Worm (Caenorhabditis elegans) whole organism, mixed stage, embryonic: ENCODE data around the gene C31H1.5.
A peak's percentile ranks its signal among the peaks of the same experiment; 100 is the strongest.

Experiments used
- M03D4.4 ChIP-seq: sonication (generic microtip); optimal IDR thresholded peaks from 2 replicates; lab custom pipeline; 2017; ENCODE audit warnings: mild to moderate bottlenecking, missing genetic modification characterization, missing compliant biosample characterization
- bed-3 ChIP-seq: fragments of 200-800 bp; sonication (Bioruptor generic); optimal IDR thresholded peaks from 3 replicates; lab custom pipeline; 2018; ENCODE audit warnings: mild to moderate bottlenecking, missing genetic modification characterization, moderate library complexity, missing compliant biosample characterization
- blmp-1 ChIP-seq: fragments of 150-350 bp; optimal IDR thresholded peaks from 2 replicates; lab custom pipeline; 2014; ENCODE audit warnings: missing biosample characterization, missing genetic modification characterization
- ces-1 ChIP-seq: fragments of 150-350 bp; optimal IDR thresholded peaks from 2 replicates; lab custom pipeline; 2014; ENCODE audit warnings: missing biosample characterization, missing genetic modification reagents, missing genetic modification characterization
- cnd-1 ChIP-seq: fragments of 200-800 bp; sonication (Bioruptor generic); optimal IDR thresholded peaks from 2 replicates; lab custom pipeline; 2018; ENCODE audit warnings: mild to moderate bottlenecking, missing genetic modification characterization, missing compliant biosample characterization
- drap-1 ChIP-seq: fragments of 200-800 bp; sonication (Bioruptor generic); optimal IDR thresholded peaks from 3 replicates; lab custom pipeline; 2018; ENCODE audit warnings: mild to moderate bottlenecking, missing genetic modification characterization, missing compliant biosample characterization
- elt-3 ChIP-seq: fragments of 150-350 bp; optimal IDR thresholded peaks from 2 replicates; lab custom pipeline; 2014; ENCODE audit warnings: missing biosample characterization, missing genetic modification characterization
- ham-2 ChIP-seq: fragments of 200-800 bp; sonication (Bioruptor generic); optimal IDR thresholded peaks from 2 replicates; lab custom pipeline; 2018; ENCODE audit warnings: mild to moderate bottlenecking, missing genetic modification characterization, missing compliant biosample characterization
- hlh-1 ChIP-seq: fragments of 150-350 bp; optimal IDR thresholded peaks from 2 replicates; lab custom pipeline; 2014; ENCODE audit warnings: missing biosample characterization, missing genetic modification reagents, missing genetic modification characterization
- lin-13 ChIP-seq: fragments of 150-350 bp; optimal IDR thresholded peaks from 2 replicates; lab custom pipeline; 2014; ENCODE audit warnings: missing biosample characterization, missing genetic modification characterization
- lsy-2 ChIP-seq: fragments of 150-350 bp; optimal IDR thresholded peaks from 2 replicates; lab custom pipeline; 2014; ENCODE audit warnings: missing biosample characterization, missing genetic modification characterization
- mab-5 ChIP-seq: fragments of 150-350 bp; optimal IDR thresholded peaks from 2 replicates; lab custom pipeline; 2014; ENCODE audit warnings: missing biosample characterization, missing genetic modification characterization
- mep-1 ChIP-seq: fragments of 150-350 bp; optimal IDR thresholded peaks from 2 replicates; lab custom pipeline; 2017; ENCODE audit warnings: missing biosample characterization, missing genetic modification reagents, missing genetic modification characterization, inconsistent platforms
- mls-2 ChIP-seq: sonication (generic microtip); optimal IDR thresholded peaks from 2 replicates; lab custom pipeline; 2016; ENCODE audit warnings: mild to moderate bottlenecking, missing genetic modification characterization, moderate library complexity, missing compliant biosample characterization
- nhr-2 ChIP-seq: fragments of 150-350 bp; optimal IDR thresholded peaks from 2 replicates; lab custom pipeline; 2014; ENCODE audit warnings: missing biosample characterization, missing genetic modification characterization
- nhr-237 ChIP-seq: fragments of 150-350 bp; optimal IDR thresholded peaks from 2 replicates; lab custom pipeline; 2014; ENCODE audit warnings: missing biosample characterization, missing genetic modification characterization
- nhr-28 ChIP-seq: fragments of 150-350 bp; optimal IDR thresholded peaks from 2 replicates; lab custom pipeline; 2014; ENCODE audit warnings: missing biosample characterization, missing genetic modification characterization
- nhr-76 ChIP-seq: sonication (generic microtip); optimal IDR thresholded peaks from 2 replicates; lab custom pipeline; 2017; ENCODE audit warnings: missing biosample characterization, missing genetic modification characterization
- pha-4 ChIP-seq: fragments of 150-350 bp; optimal IDR thresholded peaks from 2 replicates; lab custom pipeline; 2018; ENCODE audit warnings: missing biosample characterization, missing genetic modification reagents, missing genetic modification characterization
- sem-2 ChIP-seq: fragments of 200-800 bp; sonication (Bioruptor generic); optimal IDR thresholded peaks from 2 replicates; lab custom pipeline; 2018; ENCODE audit warnings: mild to moderate bottlenecking, missing genetic modification characterization, missing compliant biosample characterization
- sptf-1 ChIP-seq: sonication (generic microtip); optimal IDR thresholded peaks from 2 replicates; lab custom pipeline; 2017; ENCODE audit warnings: mild to moderate bottlenecking, missing genetic modification characterization, moderate library complexity, missing compliant biosample characterization
- tbx-8 ChIP-seq: fragments of 200-800 bp; sonication (Bioruptor generic); optimal IDR thresholded peaks from 2 replicates; lab custom pipeline; 2018; ENCODE audit warnings: mild to moderate bottlenecking, missing genetic modification characterization, moderate library complexity, missing compliant biosample characterization
- unc-120 ChIP-seq: sonication (generic microtip); optimal IDR thresholded peaks from 2 replicates; lab custom pipeline; 2017; ENCODE audit warnings: missing genetic modification characterization, missing compliant biosample characterization; ENCODE audit not compliant: poor library complexity, severe bottlenecking
- unc-39 ChIP-seq: fragments of 150-350 bp; optimal IDR thresholded peaks from 2 replicates; lab custom pipeline; 2014; ENCODE audit warnings: missing biosample characterization, missing genetic modification characterization
- unc-62 ChIP-seq: fragments of 150-350 bp; optimal IDR thresholded peaks from 2 replicates; lab custom pipeline; 2014; ENCODE audit warnings: missing biosample characterization, missing genetic modification reagents, missing genetic modification characterization
- zip-8 ChIP-seq: fragments of 150-350 bp; optimal IDR thresholded peaks from 2 replicates; lab custom pipeline; 2014; ENCODE audit warnings: missing biosample characterization, missing genetic modification characterization
- ztf-11 ChIP-seq: fragments of 150-350 bp; optimal IDR thresholded peaks from 2 replicates; lab custom pipeline; 2014; ENCODE audit warnings: missing biosample characterization, missing genetic modification characterization

Gene C31H1.5

DNA sequence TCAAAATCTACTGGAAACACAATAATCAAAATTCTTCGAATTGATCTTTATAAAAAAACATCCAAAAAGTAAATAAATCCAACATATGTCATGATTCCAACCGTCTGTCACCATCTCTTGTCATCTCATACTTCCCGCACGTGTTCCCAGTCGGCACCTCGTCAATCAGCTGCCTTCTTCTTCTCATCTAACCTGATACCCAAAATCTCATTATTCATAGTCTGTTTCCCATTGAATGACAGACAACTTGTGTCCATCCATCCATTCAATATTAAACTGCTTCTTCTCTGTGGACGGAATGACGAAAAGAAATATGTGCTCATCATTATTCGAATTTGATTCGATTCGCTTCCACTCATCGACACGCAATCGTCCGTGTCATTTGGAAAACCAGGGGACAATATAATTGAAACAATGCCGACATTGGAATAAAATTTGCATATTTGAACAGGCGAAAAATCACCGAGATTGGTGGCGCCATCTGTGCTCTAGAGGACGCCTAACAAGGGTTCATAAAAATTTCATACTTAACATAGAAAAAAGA is 14.6 kb upstream of the C31H1.5 start:
- TF ChIP-seq tbx-8 (GFP tag; lab: Kevin White, UChicago) (no peak), unc-62 (GFP tag; lab: Kevin White, UChicago) (peak; percentile 100), sem-2 (no peak), hlh-1 (tag; lab: Kevin White, UChicago) (peak; percentile 52), nhr-76 (tag; lab: Kevin White, UChicago) (no peak)

DNA sequence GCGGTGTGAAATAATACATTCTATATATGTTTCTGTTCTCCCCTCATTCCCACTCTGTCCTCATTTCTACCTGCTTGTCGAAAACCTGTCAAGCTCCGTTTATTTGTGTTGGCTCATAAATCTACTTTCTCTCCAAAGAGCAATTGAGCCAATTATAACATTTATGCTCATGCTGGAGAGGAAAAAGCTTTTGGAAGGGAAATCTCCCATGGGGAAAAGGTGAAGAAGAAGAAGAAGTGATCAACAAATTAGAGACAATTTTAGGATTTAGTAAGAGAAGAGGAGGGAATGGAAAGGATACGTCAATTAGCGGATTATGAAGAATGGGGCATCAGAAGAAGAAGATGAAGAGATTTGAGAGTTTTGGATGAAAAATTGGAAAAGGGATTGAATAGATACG is 13.1 kb upstream of the C31H1.5 start:
- TF ChIP-seq blmp-1 (tag; lab: Kevin White, UChicago), result no peak
- TF ChIP-seq mls-2 (tag; lab: Kevin White, UChicago), result no peak
- peak; percentile 7 for TF ChIP-seq unc-62 (GFP tag; lab: Kevin White, UChicago)
- TF ChIP-seq ces-1 (GFP tag; lab: Kevin White, UChicago), result peak; percentile 79
- TF ChIP-seq zip-8 (tag; lab: Kevin White, UChicago), result no peak
- no peak for TF ChIP-seq unc-120 (tag; lab: Kevin White, UChicago)
- no peak for TF ChIP-seq M03D4.4
- TF ChIP-seq drap-1 (GFP tag; lab: Kevin White, UChicago), result no peak
- TF ChIP-seq nhr-28, result no peak

DNA sequence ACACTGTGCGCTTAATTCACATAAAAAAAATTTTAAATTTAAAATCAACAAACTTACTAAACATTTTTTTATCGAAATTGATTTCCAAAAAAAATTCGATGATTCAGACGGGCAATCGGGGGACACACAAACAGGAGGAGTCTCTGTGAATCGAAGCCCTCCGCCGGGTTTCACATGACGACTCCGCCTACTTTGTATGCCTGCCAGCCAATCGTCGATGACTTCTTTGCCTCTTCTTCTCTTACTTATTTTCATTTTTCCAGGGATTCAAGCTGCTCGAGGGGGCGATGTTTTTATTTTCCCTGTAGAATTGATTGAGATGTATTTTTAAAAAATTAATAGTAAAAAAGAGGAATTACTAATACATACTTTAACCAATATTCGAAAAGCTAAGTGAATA is 10.3 kb upstream of the C31H1.5 start, which contains the start of gene lntl-1:
Gene lntl-1 (minus strand): TSS at position 185 of the 400 bp plus-strand sequence.
- TF ChIP-seq hlh-1 (tag; lab: Kevin White, UChicago) (no peak), lsy-2 (tag; lab: Kevin White, UChicago) (peak; percentile 30)

DNA sequence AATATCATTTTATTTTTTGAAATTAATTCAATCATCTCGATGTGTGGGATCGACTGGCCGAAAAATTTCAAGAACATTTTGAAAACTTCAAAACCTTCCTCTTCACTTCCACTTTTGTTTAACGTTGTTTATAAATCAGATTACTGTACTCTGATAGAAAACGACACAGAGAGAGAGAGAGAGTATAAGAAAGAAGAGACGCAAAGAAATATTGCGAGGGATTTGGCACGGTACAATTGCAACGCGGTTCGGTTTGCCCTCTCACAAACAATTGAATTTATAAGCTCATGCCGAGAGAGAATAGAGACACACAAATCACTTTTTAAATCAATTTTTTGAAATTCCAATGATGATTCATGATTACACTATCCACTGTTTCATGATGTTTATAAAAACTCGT is 9.8 kb upstream of the C31H1.5 start:
- TF ChIP-seq mls-2 (tag; lab: Kevin White, UChicago), result no peak
- no peak for TF ChIP-seq sptf-1
- TF ChIP-seq hlh-1 (tag; lab: Kevin White, UChicago), result no peak
- TF ChIP-seq nhr-2 (tag; lab: Kevin White, UChicago), result no peak
- TF ChIP-seq lin-13 (tag; lab: Kevin White, UChicago), result no peak
- no peak for TF ChIP-seq pha-4 (tag; lab: Kevin White, UChicago)

DNA sequence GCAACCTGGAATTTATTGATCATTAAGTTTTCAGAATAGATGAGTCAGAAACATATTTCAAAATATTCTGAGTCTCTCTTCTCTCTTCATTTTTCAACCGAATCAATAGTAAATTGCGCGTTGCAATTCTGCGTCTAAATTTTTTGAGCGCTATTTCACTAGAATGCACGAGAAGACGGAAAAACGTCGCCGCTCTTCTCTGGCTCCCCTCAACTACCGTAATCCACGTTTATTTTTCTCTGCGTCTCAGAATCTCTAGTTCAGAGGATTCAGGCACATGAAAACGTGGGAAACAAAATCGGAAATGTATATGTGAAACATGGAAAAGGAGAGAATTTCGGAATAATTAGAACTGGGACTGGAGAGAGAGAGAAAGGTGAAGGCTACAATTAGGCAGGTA is 8.9 kb upstream of the C31H1.5 start:
- TF ChIP-seq nhr-237 (tag; lab: Kevin White, UChicago), result no peak
- peak; percentile 54 for TF ChIP-seq ces-1 (GFP tag; lab: Kevin White, UChicago)
- TF ChIP-seq lsy-2 (tag; lab: Kevin White, UChicago), result peak; percentile 87
- no peak for TF ChIP-seq nhr-28

DNA sequence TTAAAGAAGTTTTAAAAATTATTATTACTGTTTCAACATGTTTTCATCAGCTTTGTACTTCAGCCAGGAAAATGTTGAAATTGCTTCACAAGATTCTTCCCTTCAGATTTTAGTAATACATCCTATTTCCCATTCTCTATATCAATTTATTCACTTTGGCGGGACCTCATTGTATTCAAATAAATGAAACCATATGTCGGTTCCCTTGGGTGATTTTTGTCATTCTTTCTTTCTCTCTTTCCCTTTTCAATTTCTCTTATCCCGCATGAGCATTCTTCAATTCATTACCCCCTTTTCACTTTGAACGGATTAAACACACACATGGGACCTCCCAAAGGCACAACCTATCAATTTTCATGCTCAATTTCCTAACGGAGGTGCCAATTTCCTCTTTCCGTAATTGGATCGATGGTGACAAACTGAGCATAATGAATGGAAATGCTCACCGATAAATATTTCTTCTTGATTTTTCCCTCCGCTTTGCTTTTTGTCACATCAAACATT is 7.0 kb upstream of the C31H1.5 start:
- peak; percentile 95 for TF ChIP-seq ces-1 (GFP tag; lab: Kevin White, UChicago)
- TF ChIP-seq unc-39, result no peak

DNA sequence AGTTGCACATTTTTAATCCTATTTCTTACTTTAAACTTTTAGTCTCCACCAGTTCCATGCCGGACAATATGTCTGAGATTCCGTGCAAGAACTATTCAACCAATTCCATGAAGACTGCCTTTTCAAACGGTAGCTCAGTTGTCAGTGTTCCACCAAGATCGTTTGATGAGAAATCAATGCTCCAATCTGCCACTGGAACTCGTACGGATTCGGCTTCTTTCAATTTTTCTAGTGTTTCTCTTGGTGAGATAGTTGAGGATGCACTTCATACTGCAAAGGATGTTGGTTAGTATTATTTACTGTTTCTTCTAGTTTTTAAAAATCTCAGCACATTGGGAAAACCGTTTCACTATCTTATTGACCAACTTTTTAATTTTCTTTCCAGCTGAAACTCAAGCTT is 3.0 kb upstream of the C31H1.5 start:
- TF ChIP-seq bed-3 (GFP tag; lab: Kevin White, UChicago), result no peak
- no peak for TF ChIP-seq ztf-11 (tag; lab: Kevin White, UChicago)
- TF ChIP-seq elt-3 (tag; lab: Kevin White, UChicago), result no peak
- TF ChIP-seq sem-2, result no peak
- TF ChIP-seq ham-2 (GFP tag; lab: Kevin White, UChicago), result no peak
- TF ChIP-seq mab-5 (tag; lab: Kevin White, UChicago), result no peak
- no peak for TF ChIP-seq unc-62 (GFP tag; lab: Kevin White, UChicago)
- no peak for TF ChIP-seq mep-1 (tag; lab: Kevin White, UChicago)
- TF ChIP-seq cnd-1 (tag; lab: Kevin White, UChicago), result no peak
- TF ChIP-seq, all 35 proteins: peak for 0
